Worm (Caenorhabditis elegans): Measurements from ENCODE around the gene srg-59.
A peak's percentile ranks its signal among the peaks of the same experiment; 100 is the strongest.

srg-59 gene

DNA sequence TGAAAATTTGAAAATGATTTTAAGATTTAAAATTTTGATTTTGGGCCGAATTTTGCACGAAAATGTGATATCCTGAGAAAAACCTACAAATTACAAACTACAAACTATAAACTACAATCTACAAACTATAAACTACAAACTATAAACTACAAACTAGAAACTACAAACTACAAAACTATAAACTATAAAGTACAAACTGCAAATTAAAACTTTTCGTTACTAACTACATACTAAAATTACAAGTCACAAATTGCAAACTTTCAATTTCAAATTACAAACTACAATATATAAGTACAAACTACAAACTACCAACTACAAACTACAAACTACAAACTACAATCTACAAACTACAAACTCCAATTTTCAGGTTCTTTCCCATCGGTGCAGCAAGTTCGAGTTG is 41.6 kb downstream of the srg-59 start:
- TF ChIP-seq ceh-88 (GFP tag; IDR thresholded peaks at IDR 0.05) (no peak), efl-1 (optimal IDR thresholded peaks at IDR 0.05) (no peak), efl-1 (GFP tag; optimal IDR thresholded peaks at IDR 0.05 in 1 of 2) (no peak), nhr-85 (tag) (no peak), lsy-2 (tag; optimal IDR thresholded peaks at IDR 0.05) (no peak), unc-98 (GFP tag; IDR thresholded peaks at IDR 0.05) (no peak), isw-1 (GFP tag; IDR thresholded peaks at IDR 0.05) (no peak), C16A3.4 (tag; optimal IDR thresholded peaks at IDR 0.05) (no peak), unc-86 (tag; optimal IDR thresholded peaks at IDR 0.05) (no peak), ceh-90 (tag; optimal IDR thresholded peaks at IDR 0.05) (no peak), nhr-237 (tag; optimal IDR thresholded peaks at IDR 0.05) (no peak), nhr-71 (tag; optimal IDR thresholded peaks at IDR 0.05) (no peak), fkh-4 (tag; optimal IDR thresholded peaks at IDR 0.05; ENCODE audit: borderline replicate concordance) (no peak), dsc-1 (tag; optimal IDR thresholded peaks at IDR 0.05) (no peak), hpl-2 (GFP tag; optimal IDR thresholded peaks at IDR 0.05) (no peak), fos-1 (tag; optimal IDR thresholded peaks at IDR 0.05) (no peak), snu-23 (GFP tag; optimal IDR thresholded peaks at IDR 0.05) (no peak), ceh-8 (GFP tag; optimal IDR thresholded peaks at IDR 0.05) (no peak), aha-1 (tag; optimal IDR thresholded peaks at IDR 0.05) (no peak)

DNA sequence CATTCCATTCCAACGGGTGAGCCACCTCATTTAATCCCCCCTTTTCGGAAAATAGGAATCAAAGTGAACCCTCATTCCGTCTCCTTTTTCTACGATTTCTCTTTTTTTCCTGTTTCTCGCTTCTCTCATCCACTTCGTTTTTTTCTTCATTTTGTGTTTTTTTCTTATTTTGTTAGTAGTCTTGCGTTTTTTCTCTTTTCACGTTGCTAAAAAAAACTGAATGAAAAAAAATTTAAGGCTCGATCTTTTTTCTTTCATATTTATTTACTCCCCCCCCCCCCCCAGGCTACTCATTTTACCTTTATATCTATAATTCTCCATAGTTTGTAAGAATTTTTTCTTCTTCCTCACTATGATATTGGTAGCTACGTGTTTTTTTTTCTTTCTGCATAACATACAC is 47.5 kb downstream of the srg-59 start:
- TF ChIP-seq snpc-4 (tag; optimal IDR thresholded peaks at IDR 0.05) = no peak
- no peak for TF ChIP-seq tbx-2 (tag; optimal IDR thresholded peaks at IDR 0.05)
- no peak for TF ChIP-seq dsc-1 (tag; optimal IDR thresholded peaks at IDR 0.05)
- TF ChIP-seq nhr-85 (tag) = no peak
- TF ChIP-seq nhr-77 (tag; optimal IDR thresholded peaks at IDR 0.05) = no peak
- TF ChIP-seq ama-1 (optimal IDR thresholded peaks at IDR 0.05) = no peak
- no peak for TF ChIP-seq F16B12.6 (tag; optimal IDR thresholded peaks at IDR 0.05)
- no peak for TF ChIP-seq unc-130 (tag; optimal IDR thresholded peaks at IDR 0.05)
- TF ChIP-seq mdl-1 (tag; optimal IDR thresholded peaks at IDR 0.05) = no peak
- no peak for TF ChIP-seq irx-1 (tag; optimal IDR thresholded peaks at IDR 0.05)

DNA sequence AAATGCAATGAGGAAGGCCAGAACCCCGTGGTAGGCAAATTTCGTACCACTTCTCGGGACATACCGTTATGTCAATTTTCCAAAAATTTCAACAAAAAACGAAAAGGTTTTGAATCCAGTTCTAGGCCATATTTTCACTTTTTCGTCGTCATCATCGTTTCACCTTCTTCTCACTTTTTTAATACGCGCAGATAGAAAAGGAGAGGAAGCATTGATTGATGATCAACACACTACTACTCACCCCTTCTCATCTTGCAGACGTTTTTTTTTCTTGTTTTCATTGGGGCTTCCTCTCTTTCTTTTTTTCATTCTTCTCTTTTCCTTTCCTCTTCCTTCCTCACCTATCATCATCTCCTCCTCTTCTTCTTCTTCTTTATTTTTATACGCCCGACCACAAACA is 49.4 kb downstream of the srg-59 start:
- no peak for TF ChIP-seq nhr-76 (tag; optimal IDR thresholded peaks at IDR 0.05)
- peak; percentile 93 for TF ChIP-seq blmp-1 (tag; optimal IDR thresholded peaks at IDR 0.05)
- no peak for TF ChIP-seq unc-98 (GFP tag; IDR thresholded peaks at IDR 0.05)
- no peak for TF ChIP-seq nhr-12 (tag; optimal IDR thresholded peaks at IDR 0.05)
- TF ChIP-seq ztf-11 (tag; optimal IDR thresholded peaks at IDR 0.05) = no peak
- no peak for TF ChIP-seq efl-1 (optimal IDR thresholded peaks at IDR 0.05)
- TF ChIP-seq efl-1 (GFP tag; optimal IDR thresholded peaks at IDR 0.05 in 1 of 2) = peak in 1 of 2 experiments; percentile 50
- no peak for TF ChIP-seq dpl-1 (GFP tag; optimal IDR thresholded peaks at IDR 0.05)
- TF ChIP-seq pqm-1 (tag; optimal IDR thresholded peaks at IDR 0.05) = no peak
- TF ChIP-seq aly-2 (tag; optimal IDR thresholded peaks at IDR 0.05) = no peak
- TF ChIP-seq alr-1 (tag; optimal IDR thresholded peaks at IDR 0.05; ENCODE audit: borderline replicate concordance) = no peak

DNA sequence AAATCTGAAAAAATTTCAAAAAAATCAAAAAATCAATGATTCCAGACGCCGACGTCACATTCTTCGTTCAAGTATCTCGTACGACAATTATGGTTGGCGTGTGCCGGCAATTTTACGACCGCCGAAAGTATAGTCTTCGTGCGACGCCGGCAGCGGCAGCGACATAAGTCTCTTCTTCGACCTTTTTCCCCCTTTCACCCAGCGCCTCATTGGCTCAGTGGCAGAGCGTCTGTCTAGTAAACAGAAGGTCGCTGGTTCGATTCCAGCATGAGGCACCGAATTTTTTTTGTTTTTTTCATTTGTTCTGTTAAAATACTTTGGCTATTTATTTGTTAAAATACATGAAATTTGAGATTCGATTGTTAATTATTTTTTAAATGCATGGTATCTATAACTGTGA is 51.3 kb downstream of the srg-59 start:
- TF ChIP-seq nhr-71 (tag; optimal IDR thresholded peaks at IDR 0.05) (peak; percentile 47), rnt-1 (tag; optimal IDR thresholded peaks at IDR 0.05) (peak; percentile 45), mdl-1 (tag; optimal IDR thresholded peaks at IDR 0.05) (peak in 1 of 2 experiments; percentile 12), blmp-1 (tag; optimal IDR thresholded peaks at IDR 0.05) (peak; percentile 27), dpl-1 (GFP tag; optimal IDR thresholded peaks at IDR 0.05) (peak; percentile 25 to 40 (median 25)), ceh-82 (tag; optimal IDR thresholded peaks at IDR 0.05) (peak in 2 of 3 experiments; percentile 31 to 37), ceh-90 (tag; optimal IDR thresholded peaks at IDR 0.05) (no peak), C16A3.4 (tag; optimal IDR thresholded peaks at IDR 0.05) (peak; percentile 31), dsc-1 (tag; optimal IDR thresholded peaks at IDR 0.05) (peak; percentile 25), unc-98 (GFP tag; IDR thresholded peaks at IDR 0.05) (no peak), efl-1 (optimal IDR thresholded peaks at IDR 0.05) (peak; percentile 31 to 34), efl-1 (GFP tag; optimal IDR thresholded peaks at IDR 0.05 in 1 of 2) (peak; percentile 33 to 95), swsn-7 (tag; optimal IDR thresholded peaks at IDR 0.05) (peak; percentile 33), mep-1 (tag; optimal IDR thresholded peaks at IDR 0.05) (peak; percentile 10), mab-9 (GFP tag; IDR thresholded peaks at IDR 0.05) (no peak), snu-23 (GFP tag; optimal IDR thresholded peaks at IDR 0.05) (peak; percentile 53), lin-35 (GFP tag; optimal IDR thresholded peaks at IDR 0.05) (peak; percentile 32 to 61), ceh-63 (GFP tag; optimal IDR thresholded peaks at IDR 0.05) (no peak), fkh-10 (GFP tag; optimal IDR thresholded peaks at IDR 0.05) (peak; percentile 4), tbx-2 (tag; optimal IDR thresholded peaks at IDR 0.05) (peak; percentile 14), egl-27 (tag; optimal IDR thresholded peaks at IDR 0.05) (no peak), nhr-84 (tag; optimal IDR thresholded peaks at IDR 0.05) (no peak), nhr-90 (tag; optimal IDR thresholded peaks at IDR 0.05; ENCODE audit: poor library complexity) (peak; percentile 53), nhr-47 (tag; optimal IDR thresholded peaks at IDR 0.05) (peak; percentile 59), nhr-11 (tag; optimal IDR thresholded peaks at IDR 0.05) (no peak), skn-1 (tag; optimal IDR thresholded peaks at IDR 0.05) (peak; percentile 15)

Data from whole organism, L1 larva.